8 worm cellular contexts compared by ENCODE assay signal in genomic region chrV:20828820-20829219, ce11.
TF ChIP-seq lines count a peak whose summit lies in the region.

Gene sbt-1 (minus strand): TSS chrV:20828881.

TF ChIP-seq in whole organism, L1 larva, 84 proteins besides CTCF, POLR2A, EP300 and RAD21 (continues in another document):
- TF ChIP-seq nhr-11 (tag; optimal IDR thresholded peaks at IDR 0.05; lab: Kevin White, UChicago) (no peak), F16B12.6 (tag; optimal IDR thresholded peaks at IDR 0.05; lab: Kevin White, UChicago) (peak; percentile 2), skn-1 (tag; optimal IDR thresholded peaks at IDR 0.05; lab: Kevin White, UChicago) (peak; percentile 11), egl-13 (tag; optimal IDR thresholded peaks at IDR 0.05; lab: Kevin White, UChicago) (peak; percentile 30), dpl-1 (GFP tag; optimal IDR thresholded peaks at IDR 0.05; lab: Kevin White, UChicago) (peak in 2 of 3 experiments; percentile 22 to 38), lir-3 (tag; optimal IDR thresholded peaks at IDR 0.05; lab: Kevin White, UChicago; ENCODE audit: poor library complexity) (peak; percentile 0), lin-15B (tag; optimal IDR thresholded peaks at IDR 0.05; lab: Kevin White, UChicago) (peak; percentile 23), unc-98 (GFP tag; IDR thresholded peaks at IDR 0.05; lab: Robert Waterston, UW) (no peak), mab-9 (GFP tag; IDR thresholded peaks at IDR 0.05; lab: Robert Waterston, UW) (no peak), snpc-4 (tag; optimal IDR thresholded peaks at IDR 0.05; lab: Kevin White, UChicago) (peak; percentile 18), aha-1 (tag; optimal IDR thresholded peaks at IDR 0.05; lab: Kevin White, UChicago) (no peak)

TF ChIP-seq in whole organism, L2 larva, 48 proteins besides CTCF, POLR2A, EP300 and RAD21 (continues in another document):
- TF ChIP-seq lin-39 (tag; optimal IDR thresholded peaks at IDR 0.05; lab: Kevin White, UChicago) (no peak), mdl-1 (tag; optimal IDR thresholded peaks at IDR 0.05; lab: Kevin White, UChicago) (peak in 1 of 2 experiments; percentile 69), lin-11 (tag; optimal IDR thresholded peaks at IDR 0.05; lab: Kevin White, UChicago) (peak; percentile 83), unc-55 (GFP tag; optimal IDR thresholded peaks at IDR 0.05; lab: Kevin White, UChicago) (peak; percentile 98), lin-13 (GFP tag; optimal IDR thresholded peaks at IDR 0.05; lab: Kevin White, UChicago) (peak; percentile 55), crh-2 (tag; optimal IDR thresholded peaks at IDR 0.05; lab: Kevin White, UChicago) (peak; percentile 74), ztf-11 (tag; optimal IDR thresholded peaks at IDR 0.05; lab: Kevin White, UChicago) (no peak), elt-3 (tag; optimal IDR thresholded peaks at IDR 0.05; lab: Kevin White, UChicago) (no peak), sma-9 (GFP tag; optimal IDR thresholded peaks at IDR 0.05; lab: Kevin White, UChicago) (no peak), sma-9 (tag; optimal IDR thresholded peaks at IDR 0.05; lab: Kevin White, UChicago) (no peak), nhr-6 (tag; optimal IDR thresholded peaks at IDR 0.05; lab: Kevin White, UChicago) (peak; percentile 78), peb-1 (tag; optimal IDR thresholded peaks at IDR 0.05; lab: Kevin White, UChicago) (no peak)

TF ChIP-seq in whole organism, L3 larva, 47 proteins besides CTCF, POLR2A, EP300 and RAD21 (continues in another document):
- TF ChIP-seq lsy-12 (tag; optimal IDR thresholded peaks at IDR 0.05; lab: Kevin White, UChicago) (no peak), pqm-1 (tag; optimal IDR thresholded peaks at IDR 0.05; lab: Kevin White, UChicago) (peak; percentile 65), ceh-9 (tag; optimal IDR thresholded peaks at IDR 0.05; lab: Kevin White, UChicago) (no peak), ceh-28 (tag; optimal IDR thresholded peaks at IDR 0.05; lab: Kevin White, UChicago) (peak; percentile 12), lin-39 (tag; optimal IDR thresholded peaks at IDR 0.05; lab: Kevin White, UChicago) (peak; percentile 77), sea-2 (GFP tag; optimal IDR thresholded peaks at IDR 0.05; lab: Kevin White, UChicago) (peak; percentile 55), ztf-11 (tag; optimal IDR thresholded peaks at IDR 0.05; lab: Kevin White, UChicago) (no peak), elt-1 (tag; optimal IDR thresholded peaks at IDR 0.05; lab: Kevin White, UChicago) (peak; percentile 45), tbx-2 (tag; optimal IDR thresholded peaks at IDR 0.05; lab: Kevin White, UChicago) (peak; percentile 35), mdl-1 (tag; optimal IDR thresholded peaks at IDR 0.05; lab: Kevin White, UChicago) (peak; percentile 57), hmg-11 (tag; optimal IDR thresholded peaks at IDR 0.05; lab: Kevin White, UChicago) (peak; percentile 59), lin-15B (tag; optimal IDR thresholded peaks at IDR 0.05; lab: Kevin White, UChicago) (peak; percentile 34)

TF ChIP-seq in whole organism, L4 larva, 104 proteins besides CTCF, POLR2A, EP300 and RAD21 (continues in another document):
- TF ChIP-seq mes-2 (tag; optimal IDR thresholded peaks at IDR 0.05; lab: Kevin White, UChicago; ENCODE audit: poor library complexity, severe bottlenecking), result peak; percentile 39
- TF ChIP-seq Y48G9A.11 (GFP tag; IDR thresholded peaks at IDR 0.05; lab: Robert Waterston, UW), result no peak
- peak in 1 of 2 experiments; percentile 56 for TF ChIP-seq hif-1 (tag; optimal IDR thresholded peaks at IDR 0.05; lab: Kevin White, UChicago)
- no peak for TF ChIP-seq R02D3.7 (tag; optimal IDR thresholded peaks at IDR 0.05; lab: Kevin White, UChicago)
- peak; percentile 30 for TF ChIP-seq ceh-28 (tag; optimal IDR thresholded peaks at IDR 0.05; lab: Kevin White, UChicago)
- TF ChIP-seq rbr-2 (tag; optimal IDR thresholded peaks at IDR 0.05; lab: Kevin White, UChicago), result peak; percentile 63
- TF ChIP-seq zip-11 (GFP tag; IDR thresholded peaks at IDR 0.05; lab: Robert Waterston, UW), result no peak
- TF ChIP-seq egl-43 (GFP tag; IDR thresholded peaks at IDR 0.05; lab: Robert Waterston, UW), result 0 out of 2 replicates have a peak, but pooled peaks have one; percentile 42
- peak; percentile 45 for TF ChIP-seq nhr-11 (tag; optimal IDR thresholded peaks at IDR 0.05; lab: Kevin White, UChicago)
- TF ChIP-seq F37D6.2 (tag; optimal IDR thresholded peaks at IDR 0.05; lab: Kevin White, UChicago), result peak; percentile 49
- no peak for TF ChIP-seq pqm-1 (tag; optimal IDR thresholded peaks at IDR 0.05; lab: Kevin White, UChicago)

TF ChIP-seq in whole organism, late embryonic, 69 proteins besides CTCF, POLR2A, EP300 and RAD21 (continues in another document):
- peak; percentile 68 for TF ChIP-seq unc-55 (GFP tag; optimal IDR thresholded peaks at IDR 0.05; lab: Kevin White, UChicago)
- no peak for TF ChIP-seq sox-4 (tag; optimal IDR thresholded peaks at IDR 0.05; lab: Kevin White, UChicago)
- TF ChIP-seq nfya-1 (tag; optimal IDR thresholded peaks at IDR 0.05; lab: Kevin White, UChicago), result peak; percentile 68
- peak; percentile 96 for TF ChIP-seq ceh-48 (tag; optimal IDR thresholded peaks at IDR 0.05; lab: Kevin White, UChicago)
- TF ChIP-seq madf-2 (tag; optimal IDR thresholded peaks at IDR 0.05; lab: Kevin White, UChicago), result no peak
- no peak for TF ChIP-seq ceh-19 (GFP tag; optimal IDR thresholded peaks at IDR 0.05; lab: Kevin White, UChicago)
- TF ChIP-seq pat-9 (tag; optimal IDR thresholded peaks at IDR 0.05; lab: Kevin White, UChicago), result no peak
- peak; percentile 56 for TF ChIP-seq unc-42 (tag; optimal IDR thresholded peaks at IDR 0.05; lab: Kevin White, UChicago)
- TF ChIP-seq nhr-11 (tag; optimal IDR thresholded peaks at IDR 0.05; lab: Kevin White, UChicago), result no peak
- no peak for TF ChIP-seq hlh-6 (tag; optimal IDR thresholded peaks at IDR 0.05; lab: Kevin White, UChicago)
- no peak for TF ChIP-seq hlh-15 (tag; optimal IDR thresholded peaks at IDR 0.05; lab: Kevin White, UChicago)
- TF ChIP-seq tbx-7 (tag; optimal IDR thresholded peaks at IDR 0.05; lab: Kevin White, UChicago), result no peak
- no peak for TF ChIP-seq C08G9.2 (tag; optimal IDR thresholded peaks at IDR 0.05; lab: Kevin White, UChicago)

TF ChIP-seq in whole organism, midembryonic, 9 proteins besides CTCF, POLR2A, EP300 and RAD21:
- TF ChIP-seq flt-1 (GFP tag; IDR thresholded peaks at IDR 0.05; lab: Robert Waterston, UW), result 0 out of 2 replicates have a peak, but pooled peaks have one; percentile 4
- no peak for TF ChIP-seq ztf-23 (GFP tag; IDR thresholded peaks at IDR 0.05; lab: Robert Waterston, UW)
- peak; percentile 32; the same call in 1 of the 2 replicates for TF ChIP-seq T22C8.4 (GFP tag; IDR thresholded peaks at IDR 0.05; lab: Robert Waterston, UW)

TF ChIP-seq in whole organism, mixed stage, embryonic, 35 proteins besides CTCF, POLR2A, EP300 and RAD21:
- TF ChIP-seq sem-2 (GFP tag; optimal IDR thresholded peaks at IDR 0.05; lab: Kevin White, UChicago), result no peak
- no peak for TF ChIP-seq nhr-237 (tag; optimal IDR thresholded peaks at IDR 0.05; lab: Kevin White, UChicago)
- TF ChIP-seq ces-1 (GFP tag; optimal IDR thresholded peaks at IDR 0.05; lab: Kevin White, UChicago), result peak; percentile 70
- no peak for TF ChIP-seq unc-120 (tag; optimal IDR thresholded peaks at IDR 0.05; lab: Kevin White, UChicago; ENCODE audit: poor library complexity, severe bottlenecking)
- peak; percentile 5 for TF ChIP-seq mep-1 (tag; optimal IDR thresholded peaks at IDR 0.05; lab: Kevin White, UChicago)
- TF ChIP-seq nhr-2 (tag; optimal IDR thresholded peaks at IDR 0.05; lab: Kevin White, UChicago), result no peak
- TF ChIP-seq hlh-1 (tag; optimal IDR thresholded peaks at IDR 0.05; lab: Kevin White, UChicago), result no peak

TF ChIP-seq in whole organism, young adult, 124 proteins besides CTCF, POLR2A, EP300 and RAD21:
- TF ChIP-seq zfh-2 (GFP tag; conservative IDR thresholded peaks at IDR 0.05; lab: Robert Waterston, UW), result peak; percentile 64
- TF ChIP-seq hlh-26 (GFP tag; conservative IDR thresholded peaks at IDR 0.05; lab: Robert Waterston, UW), result no peak
- TF ChIP-seq nhr-80 (tag; optimal IDR thresholded peaks at IDR 0.05; lab: Kevin White, UChicago), result no peak
- no peak for TF ChIP-seq K11D2.4 (GFP tag; IDR thresholded peaks at IDR 0.05; lab: Robert Waterston, UW)
- TF ChIP-seq somi-1 (GFP tag; optimal IDR thresholded peaks at IDR 0.05; lab: Kevin White, UChicago), result no peak
- TF ChIP-seq egrh-3 (GFP tag; IDR thresholded peaks at IDR 0.05; lab: Robert Waterston, UW), result 0 out of 2 replicates have a peak, but pooled peaks have one; percentile 7
- TF ChIP-seq ZK185.1 (tag; optimal IDR thresholded peaks at IDR 0.05; lab: Kevin White, UChicago; ENCODE audit: poor library complexity, severe bottlenecking), result peak; percentile 37
- TF ChIP-seq mcd-1 (GFP tag; IDR thresholded peaks at IDR 0.05; lab: Robert Waterston, UW), result peak; percentile 45; the same call in 1 of the 2 replicates
- peak; percentile 6 for TF ChIP-seq ceh-27 (GFP tag; optimal IDR thresholded peaks at IDR 0.05; lab: Kevin White, UChicago)
- TF ChIP-seq sdz-38 (tag; optimal IDR thresholded peaks at IDR 0.05; lab: Kevin White, UChicago), result no peak
- TF ChIP-seq bed-2 (GFP tag; IDR thresholded peaks at IDR 0.05; lab: Robert Waterston, UW), result 0 out of 2 replicates have a peak, but pooled peaks have one; percentile 15
- no peak for TF ChIP-seq akir-1 (GFP tag; optimal IDR thresholded peaks at IDR 0.05; lab: Kevin White, UChicago)
- no peak for TF ChIP-seq lag-1 (GFP tag; IDR thresholded peaks at IDR 0.05; lab: Robert Waterston, UW)
- TF ChIP-seq attf-5 (GFP tag; optimal IDR thresholded peaks at IDR 0.05; lab: Kevin White, UChicago), result peak; percentile 13
- no peak for TF ChIP-seq F39B2.1 (GFP tag; IDR thresholded peaks at IDR 0.05; lab: Robert Waterston, UW)
- no peak for TF ChIP-seq lin-54 (GFP tag; optimal IDR thresholded peaks at IDR 0.05; lab: Kevin White, UChicago)
- TF ChIP-seq K12H6.12 (tag; optimal IDR thresholded peaks at IDR 0.05; lab: Kevin White, UChicago), result peak; percentile 58
- TF ChIP-seq nhr-120 (GFP tag; IDR thresholded peaks at IDR 0.05; lab: Robert Waterston, UW), result no peak
- peak; percentile 32 for TF ChIP-seq lir-1 (GFP tag; conservative IDR thresholded peaks at IDR 0.05; lab: Robert Waterston, UW)
- no peak for TF ChIP-seq lin-35 (GFP tag; optimal IDR thresholded peaks at IDR 0.05; lab: Kevin White, UChicago)
